Fruit fly (Drosophila melanogaster): ENCODE data around the gene mol.

Gene mol

dm6 chr2L:14994834-14995506 lies 2.4 kb downstream of the mol start (continued):
- no peak for TF ChIP-seq Gug (GFP tag; IDR thresholded peaks at IDR 0.05)
- peak; percentile 11 for TF ChIP-seq esn (GFP tag; optimal IDR thresholded peaks at IDR 0.05)
- peak; percentile 51 for TF ChIP-seq CG3032 (tag; optimal IDR thresholded peaks at IDR 0.05)
- peak; percentile 81 for TF ChIP-seq svp (GFP tag)
- peak; percentile 68 for TF ChIP-seq acj6 (GFP tag; optimal IDR thresholded peaks at IDR 0.05)
- TF ChIP-seq OdsH (GFP tag; optimal IDR thresholded peaks at IDR 0.05): peak; percentile 72
- peak; percentile 40 for TF ChIP-seq achi (GFP tag; optimal IDR thresholded peaks at IDR 0.05)
- TF ChIP-seq CG32006 (GFP tag; optimal IDR thresholded peaks at IDR 0.05): peak; percentile 87
- no peak for TF ChIP-seq cyc (GFP tag; optimal IDR thresholded peaks at IDR 0.05)
- TF ChIP-seq CG10631 (GFP tag; optimal IDR thresholded peaks at IDR 0.05): peak; percentile 56
- peak; percentile 28 for TF ChIP-seq CG10669 (GFP tag; optimal IDR thresholded peaks at IDR 0.05)
- TF ChIP-seq fd59A (GFP tag; optimal IDR thresholded peaks at IDR 0.05): peak; percentile 72
- TF ChIP-seq CG1621 (tag; optimal IDR thresholded peaks at IDR 0.05): no peak
- TF ChIP-seq Hr39 (GFP tag; optimal IDR thresholded peaks at IDR 0.05): no peak
- TF ChIP-seq CG6808 (GFP tag; optimal IDR thresholded peaks at IDR 0.05): peak; percentile 40
- TF ChIP-seq CG31627 (GFP tag; optimal IDR thresholded peaks at IDR 0.05): peak; percentile 7
- TF ChIP-seq Ets21C (GFP tag; optimal IDR thresholded peaks at IDR 0.05): no peak
- TF ChIP-seq CG4318 (GFP tag; optimal IDR thresholded peaks at IDR 0.05): peak; percentile 82

- TF ChIP-seq ss (GFP tag; optimal IDR thresholded peaks at IDR 0.05): no peak
- no peak for TF ChIP-seq CG6163 (GFP tag; IDR thresholded peaks at IDR 0.05)
- no peak for TF ChIP-seq svp (GFP tag)
Measured at dm6 chr2L:14992889-14993288, 4.5 kb downstream of the mol start.

dm6 chr2L:14972836-14973235 lies 24.5 kb downstream of the mol start:
- TF ChIP-seq Sox15 (GFP tag; optimal IDR thresholded peaks at IDR 0.05): no peak

dm6 chr2L:14972133-14972532 lies 25.2 kb downstream of the mol start, which contains the start of gene side-II:
Gene side-II (minus strand): TSS chr2L:14972300.
- TF ChIP-seq Ets96B (tag; optimal IDR thresholded peaks at IDR 0.05) (no peak), Hr39 (GFP tag; optimal IDR thresholded peaks at IDR 0.05) (no peak), CG7368 (GFP tag; optimal IDR thresholded peaks at IDR 0.05) (no peak)

Data from whole organism, prepupa.